Worm (Caenorhabditis elegans): ENCODE data around the gene F09F9.1.

DNA sequence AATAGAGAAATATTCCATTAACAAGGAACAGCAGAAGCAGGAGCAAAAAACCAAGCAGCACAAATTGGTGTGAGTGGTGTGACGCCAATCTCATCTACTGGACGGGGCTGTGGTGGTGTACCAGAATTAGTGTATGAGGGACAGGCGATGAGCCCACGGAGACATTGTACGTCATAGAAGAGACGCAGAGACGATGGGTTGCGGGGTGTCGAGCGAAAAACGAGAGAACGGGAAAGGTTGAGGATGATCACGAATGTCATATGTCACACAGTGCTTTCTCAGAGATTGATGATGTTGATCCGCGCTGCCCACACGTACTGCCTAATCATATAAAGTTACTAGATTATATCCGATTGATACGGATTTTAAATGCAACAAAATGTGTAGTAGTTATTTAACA, 42.8 kb downstream of the F09F9.1 start:
- no peak for TF ChIP-seq him-1 (tag; optimal IDR thresholded peaks at IDR 0.05)
- no peak for TF ChIP-seq W03F9.2 (tag; optimal IDR thresholded peaks at IDR 0.05)
